Fruit fly (Drosophila melanogaster) whole organism, adult: ENCODE measurements around the gene CG7879.

Experiments
- CG11617 ChIP-seq: fragments of 200-800 bp; sonication (Bioruptor generic); optimal IDR thresholded peaks from 2 replicates; lab custom pipeline; 2017; ENCODE audit warnings: mild to moderate bottlenecking, missing biosample characterization, missing genetic modification reagents, missing genetic modification characterization
- CG12768 ChIP-seq: fragments of 200-800 bp; sonication (Bioruptor generic); optimal IDR thresholded peaks from 2 replicates; lab custom pipeline; 2017; ENCODE audit warnings: missing biosample characterization, missing genetic modification characterization, mild to moderate bottlenecking, moderate library complexity, missing genetic modification reagents
- CG14711 ChIP-seq: fragments of 200-800 bp; sonication (Bioruptor generic); optimal IDR thresholded peaks from 2 replicates; lab custom pipeline; 2018; ENCODE audit warnings: missing biosample characterization, mild to moderate bottlenecking, missing genetic modification characterization, moderate library complexity
- CG1620 ChIP-seq: fragments of 200-800 bp; sonication (Bioruptor generic); optimal IDR thresholded peaks from 2 replicates; lab custom pipeline; 2016; ENCODE audit warnings: missing biosample characterization, missing genetic modification characterization
- CG33017 ChIP-seq: fragments of 200-800 bp; sonication (Bioruptor generic); optimal IDR thresholded peaks from 2 replicates; lab custom pipeline; 2018; ENCODE audit warnings: missing biosample characterization, mild to moderate bottlenecking, missing genetic modification characterization, moderate library complexity
- CG5204 ChIP-seq: fragments of 200-800 bp; sonication (Bioruptor generic); optimal IDR thresholded peaks from 2 replicates; lab custom pipeline; 2016; ENCODE audit warnings: missing biosample characterization, missing genetic modification characterization
- CG7045 ChIP-seq: fragments of 200-800 bp; sonication (Bioruptor generic); optimal IDR thresholded peaks from 2 replicates; lab custom pipeline; 2017; ENCODE audit warnings: missing biosample characterization, mild to moderate bottlenecking, missing genetic modification characterization
- CG7101 ChIP-seq: fragments of 200-800 bp; sonication (Bioruptor generic); optimal IDR thresholded peaks from 2 replicates; lab custom pipeline; 2018; ENCODE audit warnings: missing biosample characterization, mild to moderate bottlenecking, missing genetic modification characterization, moderate library complexity
- Clk ChIP-seq: fragments of 200-800 bp; sonication (Bioruptor generic); optimal IDR thresholded peaks from 2 replicates; lab custom pipeline; 2017; ENCODE audit warnings: missing biosample characterization, missing genetic modification characterization
- Crg-1 ChIP-seq: fragments of 200-800 bp; sonication (Bioruptor generic); optimal IDR thresholded peaks from 2 replicates; lab custom pipeline; 2016; ENCODE audit warnings: missing biosample characterization, missing genetic modification characterization
- Hr96 ChIP-seq: fragments of 200-800 bp; sonication (Bioruptor generic); optimal IDR thresholded peaks from 2 replicates; lab custom pipeline; 2016; ENCODE audit warnings: missing biosample characterization, missing genetic modification characterization
- Mnt ChIP-seq: fragments of 200-800 bp; sonication (Bioruptor generic); optimal IDR thresholded peaks from 2 replicates; lab custom pipeline; 2016; ENCODE audit warnings: missing biosample characterization, mild to moderate bottlenecking, missing genetic modification characterization
- bab1 ChIP-seq: fragments of 200-800 bp; sonication (Bioruptor generic); optimal IDR thresholded peaks from 3 replicates; lab custom pipeline; 2019; ENCODE audit warnings: missing biosample characterization, mild to moderate bottlenecking, missing genetic modification characterization, moderate library complexity
- cic ChIP-seq: fragments of 200-800 bp; sonication (Bioruptor generic); optimal IDR thresholded peaks from 2 replicates; lab custom pipeline; 2017; ENCODE audit warnings: missing biosample characterization, mild to moderate bottlenecking, missing genetic modification characterization, moderate library complexity
- cnc ChIP-seq, 2 experiments: fragments of >200 bp; optimal IDR thresholded peaks; 2 replicates each; lab custom pipeline; 2017
- kay ChIP-seq: fragments of 200-800 bp; sonication (Bioruptor generic); peaks from one replicate; lab custom pipeline; 2016; ENCODE audit warnings: missing biosample characterization, missing genetic modification characterization, borderline replicate concordance
- ovo ChIP-seq: fragments of 200-800 bp; sonication (Bioruptor generic); optimal IDR thresholded peaks from 2 replicates; lab custom pipeline; 2016; ENCODE audit warnings: missing biosample characterization, missing genetic modification characterization
- pad ChIP-seq: fragments of 200-800 bp; sonication (Bioruptor generic); optimal IDR thresholded peaks from 3 replicates; lab custom pipeline; 2017; ENCODE audit warnings: missing biosample characterization, missing genetic modification characterization, mild to moderate bottlenecking, moderate library complexity, missing genetic modification reagents
- tj ChIP-seq: fragments of 200-800 bp; sonication (Bioruptor generic); optimal IDR thresholded peaks from 3 replicates; lab custom pipeline; 2017; ENCODE audit warnings: missing biosample characterization, mild to moderate bottlenecking, missing genetic modification characterization, moderate library complexity
- toe ChIP-seq: fragments of 200-800 bp; sonication (Bioruptor generic); optimal IDR thresholded peaks from 2 replicates; lab custom pipeline; 2016; ENCODE audit warnings: missing biosample characterization, missing genetic modification characterization

The CG7879 gene

dm6 chr3L:1586266-1587054 lies 18.1 kb upstream of the CG7879 start:
- TF ChIP-seq Clk (no peak), Crg-1 (GFP tag; lab: Kevin White, UChicago) (peak; percentile 13), ovo (peak; percentile 53), CG7045 (GFP tag; lab: Kevin White, UChicago) (peak; percentile 26), Mnt (GFP tag; lab: Kevin White, UChicago) (peak; percentile 68), toe (GFP tag; lab: Kevin White, UChicago) (no peak), bab1 (GFP tag; lab: Kevin White, UChicago) (peak; percentile 73), pad (GFP tag; lab: Kevin White, UChicago) (no peak), Hr96 (peak; percentile 45), CG33017 (tag; lab: Kevin White, UChicago) (peak; percentile 60), cnc (optimal IDR thresholded peaks at IDR 0.05; lab: Kevin White, UChicago) (no peak), CG1620 (GFP tag; lab: Kevin White, UChicago) (no peak), cic (peak; percentile 75), CG14711 (tag; lab: Kevin White, UChicago) (peak; percentile 16), CG12768 (peak; percentile 65), kay (no peak), CG11617 (GFP tag; lab: Kevin White, UChicago) (peak; percentile 10), CG5204 (GFP tag; lab: Kevin White, UChicago) (no peak), tj (GFP tag; lab: Kevin White, UChicago) (peak; percentile 80), CG7101 (tag; lab: Kevin White, UChicago) (no peak)

DNA sequence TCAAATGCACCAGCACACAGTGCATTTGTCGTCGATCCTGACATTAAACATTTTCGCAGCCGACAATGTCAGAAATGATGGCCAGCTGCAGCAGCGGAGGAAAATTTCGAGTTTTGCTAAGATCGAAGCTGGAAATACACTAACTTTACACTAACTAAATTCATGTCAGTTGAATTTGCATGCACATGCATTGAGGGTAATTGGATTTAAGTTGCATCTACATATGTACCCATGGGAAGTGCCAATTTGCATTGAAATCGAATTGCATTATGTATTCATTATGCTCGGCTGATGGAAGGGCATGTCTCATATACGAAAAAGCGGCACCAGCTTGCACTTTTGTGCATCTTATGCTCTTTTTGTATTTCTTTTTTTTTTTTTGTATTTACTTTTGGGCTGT lies 16.4 kb upstream of the CG7879 start:
- TF ChIP-seq pad (GFP tag; lab: Kevin White, UChicago) (peak; percentile 36), Hr96 (peak; percentile 48), cic (no peak), kay (no peak), CG5204 (GFP tag; lab: Kevin White, UChicago) (no peak), tj (GFP tag; lab: Kevin White, UChicago) (peak; percentile 74), CG11617 (GFP tag; lab: Kevin White, UChicago) (no peak), cnc (optimal IDR thresholded peaks at IDR 0.05; lab: Kevin White, UChicago) (no peak), Clk (no peak), CG7101 (tag; lab: Kevin White, UChicago) (peak; percentile 11), CG12768 (no peak), toe (GFP tag; lab: Kevin White, UChicago) (no peak), CG14711 (tag; lab: Kevin White, UChicago) (peak; percentile 64), CG1620 (GFP tag; lab: Kevin White, UChicago) (no peak), CG7045 (GFP tag; lab: Kevin White, UChicago) (no peak), CG33017 (tag; lab: Kevin White, UChicago) (no peak), Mnt (GFP tag; lab: Kevin White, UChicago) (no peak), bab1 (GFP tag; lab: Kevin White, UChicago) (peak; percentile 93)

- no peak for TF ChIP-seq kay
- TF ChIP-seq CG33017 (tag; lab: Kevin White, UChicago): peak; percentile 35
- peak; percentile 23 for TF ChIP-seq tj (GFP tag; lab: Kevin White, UChicago)
- no peak for TF ChIP-seq pad (GFP tag; lab: Kevin White, UChicago)
- TF ChIP-seq CG7101 (tag; lab: Kevin White, UChicago): peak; percentile 27
- peak; percentile 58 for TF ChIP-seq CG11617 (GFP tag; lab: Kevin White, UChicago)
- peak; percentile 17 for TF ChIP-seq CG1620 (GFP tag; lab: Kevin White, UChicago)
Observed at dm6 chr3L:1584003-1584402, 15.6 kb upstream of the CG7879 start.

DNA sequence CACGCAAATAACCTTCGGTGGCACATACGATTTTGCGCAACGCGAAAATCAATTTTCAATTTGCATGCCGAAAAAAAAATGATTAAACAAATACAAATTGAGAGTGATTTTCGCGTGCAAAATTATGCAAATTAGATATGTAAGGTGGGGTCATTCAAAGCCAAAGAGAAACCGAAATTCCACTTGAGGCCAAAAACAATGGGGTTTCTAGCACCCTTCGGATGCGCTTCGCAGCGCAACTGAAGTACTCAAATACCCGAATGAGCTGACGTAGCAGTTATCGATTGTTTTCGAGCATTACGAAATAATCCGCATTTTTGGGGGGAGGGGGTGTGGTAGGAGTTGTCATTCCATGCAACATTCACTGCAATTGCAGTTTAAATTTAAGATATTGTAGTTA lies 12.4 kb upstream of the CG7879 start:
- TF ChIP-seq bab1 (GFP tag; lab: Kevin White, UChicago) (no peak), tj (GFP tag; lab: Kevin White, UChicago) (peak; percentile 63), Hr96 (no peak)

DNA sequence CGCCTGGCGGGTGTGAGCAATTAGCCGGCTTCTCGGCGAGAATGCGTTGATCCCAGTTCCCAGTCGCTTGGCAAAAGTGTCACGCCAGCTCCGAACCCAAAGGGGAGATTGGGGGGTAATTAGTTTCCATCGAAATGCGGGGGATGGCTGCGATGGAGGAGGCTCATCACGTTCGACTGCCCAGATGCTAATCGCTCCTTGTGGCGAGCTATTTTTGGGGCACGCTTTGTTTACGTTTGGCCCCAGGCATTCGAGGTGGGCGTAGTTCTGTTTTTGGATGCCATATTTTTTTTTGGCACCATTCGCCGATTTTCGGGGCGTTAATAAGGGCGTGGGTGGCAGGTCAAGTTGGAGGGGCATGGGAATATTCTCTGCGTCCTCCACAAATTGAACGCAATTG lies 11.8 kb upstream of the CG7879 start:
- TF ChIP-seq ovo (no peak), CG5204 (GFP tag; lab: Kevin White, UChicago) (no peak), CG7045 (GFP tag; lab: Kevin White, UChicago) (no peak), CG11617 (GFP tag; lab: Kevin White, UChicago) (no peak), Clk (no peak), CG33017 (tag; lab: Kevin White, UChicago) (no peak), CG12768 (no peak), kay (peak; percentile 25)

DNA sequence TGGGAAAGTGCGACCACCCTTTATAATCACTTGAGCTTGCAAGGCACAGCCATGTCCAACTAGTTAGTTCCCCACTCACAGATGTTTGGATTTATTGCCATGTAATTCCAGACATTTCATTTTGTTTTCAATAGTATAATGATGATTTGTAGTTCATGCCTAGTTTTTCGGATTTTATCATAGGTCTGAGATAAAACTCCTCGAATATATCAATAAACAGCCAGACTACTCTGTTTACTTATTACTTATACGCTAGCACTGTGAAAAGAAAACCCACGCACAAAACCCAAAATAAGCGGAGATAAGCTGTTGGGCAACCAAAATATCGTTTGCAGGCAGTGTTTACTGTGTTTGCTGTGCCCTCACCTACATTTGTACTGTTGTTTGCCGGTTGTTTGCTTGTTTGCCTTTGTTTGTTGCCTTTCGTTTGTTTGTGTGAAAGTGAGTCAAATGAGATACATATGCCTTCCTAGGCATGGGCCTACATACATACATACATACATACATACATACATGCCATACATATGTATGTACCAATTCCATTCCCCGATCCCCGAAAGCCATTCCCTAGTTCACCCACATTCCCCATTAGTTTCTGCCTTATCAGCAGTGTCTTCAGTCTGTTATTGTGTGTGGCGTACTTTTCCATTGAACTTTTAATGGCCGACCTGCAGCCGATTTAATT lies 10.9 kb upstream of the CG7879 start:
- TF ChIP-seq CG7045 (GFP tag; lab: Kevin White, UChicago): no peak
- TF ChIP-seq CG14711 (tag; lab: Kevin White, UChicago): peak; percentile 46
- peak; percentile 39 for TF ChIP-seq CG7101 (tag; lab: Kevin White, UChicago)
- TF ChIP-seq Crg-1 (GFP tag; lab: Kevin White, UChicago): no peak
- TF ChIP-seq tj (GFP tag; lab: Kevin White, UChicago): peak; percentile 87
- peak; percentile 72 for TF ChIP-seq kay
- TF ChIP-seq cic: no peak
- TF ChIP-seq CG12768: peak; percentile 24
- no peak for TF ChIP-seq pad (GFP tag; lab: Kevin White, UChicago)
